Worm (Caenorhabditis elegans) whole organism, young adult: Measurements from ENCODE around the gene gcy-1.
A peak's percentile ranks its signal among the peaks of the same experiment; 100 is the strongest.

Experiments
- B0035.1 ChIP-seq: sonication (generic microtip); optimal IDR thresholded peaks from 2 replicates; lab custom pipeline; 2016; ENCODE audit warnings: missing genetic modification characterization, mild to moderate bottlenecking, missing compliant biosample characterization, missing genotype, missing genetic modification reagents
- C06A6.2 ChIP-seq: fragments of 200-800 bp; sonication (Bioruptor generic); conservative IDR thresholded peaks from 2 replicates; pipeline ENCODE4 v1.3.6; 2022; ENCODE audit warnings: missing genetic modification characterization, missing compliant biosample characterization
- F22D6.2 ChIP-seq: sonication (generic microtip); optimal IDR thresholded peaks from 2 replicates; lab custom pipeline; 2016; ENCODE audit warnings: mild to moderate bottlenecking, missing genetic modification characterization, missing compliant biosample characterization
- F23B12.7 ChIP-seq: sonication (generic microtip); optimal IDR thresholded peaks from 2 replicates; lab custom pipeline; 2017; ENCODE audit warnings: missing genetic modification characterization, mild to moderate bottlenecking, missing compliant biosample characterization, antibody characterized with exemption, moderate library complexity; ENCODE audit not compliant: insufficient read depth
- F33H1.4 ChIP-seq: fragments of 200-800 bp; sonication (Bioruptor generic); IDR thresholded peaks from 2 replicates; pipeline ENCODE4 v1.3.6; 2022; ENCODE audit warnings: missing genetic modification reagents, missing genetic modification characterization, missing compliant biosample characterization
- F52B5.7 ChIP-seq: sonication (generic microtip); optimal IDR thresholded peaks from 2 replicates; lab custom pipeline; 2016; ENCODE audit warnings: mild to moderate bottlenecking, missing genetic modification characterization, missing compliant biosample characterization
- T26A5.8 ChIP-seq: sonication (generic microtip); optimal IDR thresholded peaks from 2 replicates; lab custom pipeline; 2016; ENCODE audit warnings: missing genetic modification characterization, missing compliant biosample characterization
- Y53G8AR.9 ChIP-seq: fragments of 200-800 bp; sonication (Bioruptor generic); conservative IDR thresholded peaks from 2 replicates; pipeline ENCODE4 v1.3.6; 2022; ENCODE audit warnings: missing genetic modification reagents, missing genetic modification characterization, missing compliant biosample characterization
- Y79H2A.3 ChIP-seq: fragments of 200-800 bp; sonication (Bioruptor generic); conservative IDR thresholded peaks from 2 replicates; pipeline ENCODE4 v1.3.6; 2022; ENCODE audit warnings: missing genetic modification reagents, missing genetic modification characterization, missing compliant biosample characterization
- ZK185.1 ChIP-seq: sonication (generic microtip); optimal IDR thresholded peaks from 2 replicates; lab custom pipeline; 2016; ENCODE audit warnings: mild to moderate bottlenecking, missing genetic modification characterization, missing compliant biosample characterization; ENCODE audit not compliant: poor library complexity, severe bottlenecking
- atf-7 ChIP-seq: sonication (generic microtip); optimal IDR thresholded peaks from 2 replicates; lab custom pipeline; 2017; ENCODE audit warnings: mild to moderate bottlenecking, missing genetic modification characterization, missing compliant biosample characterization
- athp-1 ChIP-seq: sonication (generic microtip); optimal IDR thresholded peaks from 2 replicates; lab custom pipeline; 2017; ENCODE audit warnings: mild to moderate bottlenecking, missing genetic modification characterization, missing compliant biosample characterization
- attf-3 ChIP-seq: fragments of 200-800 bp; sonication (Bioruptor generic); conservative IDR thresholded peaks from 2 replicates; pipeline ENCODE4 v1.3.6; 2022; ENCODE audit warnings: missing genetic modification reagents, missing genetic modification characterization, missing compliant biosample characterization
- ccch-3 ChIP-seq: fragments of 200-800 bp; sonication (Bioruptor generic); optimal IDR thresholded peaks from 2 replicates; lab custom pipeline; 2018; ENCODE audit warnings: mild to moderate bottlenecking, missing genetic modification characterization, missing compliant biosample characterization
- cebp-1 ChIP-seq, 2 experiments: fragments of 200-800 bp in 1 of 2; sonication (Bioruptor generic) in 1 of 2; sonication (generic microtip) in 1 of 2; IDR thresholded peaks in 1 of 2; optimal IDR thresholded peaks in 1 of 2; 2 replicates each; pipeline versions ENCODE4 v1.3.6 to Lab custom; 2017 to 2022; ENCODE audit warnings: missing compliant biosample characterization in 2 of 2, missing genetic modification characterization in 2 of 2, mild to moderate bottlenecking in 1 of 2, missing genetic modification reagents in 1 of 2, moderate library complexity in 1 of 2
- ceh-27 ChIP-seq: fragments of 200-800 bp; sonication (Bioruptor generic); optimal IDR thresholded peaks from 2 replicates; lab custom pipeline; 2018; ENCODE audit warnings: mild to moderate bottlenecking, missing genetic modification characterization, moderate library complexity, missing compliant biosample characterization
- ceh-40 ChIP-seq: fragments of 200-800 bp; sonication (Bioruptor generic); IDR thresholded peaks from 2 replicates; pipeline ENCODE4 v1.3.6; 2022; ENCODE audit warnings: missing genetic modification characterization, missing compliant biosample characterization
- ceh-58 ChIP-seq: fragments of 200-800 bp; sonication (Bioruptor generic); IDR thresholded peaks from 2 replicates; pipeline ENCODE4 v1.3.6; 2022; ENCODE audit warnings: missing genetic modification characterization, missing compliant biosample characterization
- ceh-91 ChIP-seq: fragments of 200-800 bp; sonication (Bioruptor generic); IDR thresholded peaks from 2 replicates; pipeline ENCODE4 v1.3.6; 2022; ENCODE audit warnings: missing genetic modification reagents, missing genetic modification characterization, missing compliant biosample characterization
- dox-1 ChIP-seq: fragments of 200-800 bp; sonication (Bioruptor generic); IDR thresholded peaks from 2 replicates; pipeline ENCODE4 v1.3.6; 2022; ENCODE audit warnings: missing genetic modification reagents, missing genetic modification characterization, missing compliant biosample characterization
- ekl-4 ChIP-seq: fragments of 200-800 bp; sonication (Bioruptor generic); IDR thresholded peaks from 2 replicates; pipeline ENCODE4 v1.3.6; 2022; ENCODE audit warnings: missing genetic modification reagents, missing genetic modification characterization, missing compliant biosample characterization
- gei-17 ChIP-seq: fragments of 200-800 bp; sonication (Bioruptor generic); optimal IDR thresholded peaks from 2 replicates; lab custom pipeline; 2018; ENCODE audit warnings: mild to moderate bottlenecking, missing genetic modification characterization, missing compliant biosample characterization
- hlh-12 ChIP-seq: sonication (generic microtip); optimal IDR thresholded peaks from 2 replicates; lab custom pipeline; 2016; ENCODE audit warnings: missing genetic modification characterization, missing compliant biosample characterization
- hrde-1 ChIP-seq: sonication (generic microtip); optimal IDR thresholded peaks from 2 replicates; lab custom pipeline; 2016; ENCODE audit warnings: missing genetic modification characterization, mild to moderate bottlenecking, missing compliant biosample characterization, moderate library complexity, missing genotype, missing genetic modification reagents, borderline replicate concordance
- let-607 ChIP-seq, 2 experiments: fragments of 200-800 bp in 1 of 2; sonication (Bioruptor generic) in 1 of 2; sonication (generic microtip) in 1 of 2; optimal IDR thresholded peaks; 2 replicates each; lab custom pipeline; 2016 to 2018; ENCODE audit warnings: mild to moderate bottlenecking in 2 of 2, missing compliant biosample characterization in 2 of 2, missing genetic modification characterization in 2 of 2, moderate library complexity in 2 of 2, missing genotype in 1 of 2
- lin-26 ChIP-seq: fragments of 200-800 bp; sonication (Bioruptor generic); IDR thresholded peaks from 2 replicates; pipeline ENCODE4 v1.3.6; 2022; ENCODE audit warnings: missing genetic modification reagents, missing genetic modification characterization, missing compliant biosample characterization
- madf-10 ChIP-seq: sonication (generic microtip); optimal IDR thresholded peaks from 2 replicates; lab custom pipeline; 2016; ENCODE audit warnings: mild to moderate bottlenecking, missing genetic modification characterization, missing compliant biosample characterization
- mcd-1 ChIP-seq: fragments of 200-800 bp; sonication (Bioruptor generic); IDR thresholded peaks from 2 replicates; pipeline ENCODE4 v1.3.6; 2022; ENCODE audit warnings: missing genetic modification reagents, missing genetic modification characterization, missing compliant biosample characterization
- nfya-1 ChIP-seq: sonication (generic microtip); optimal IDR thresholded peaks from 2 replicates; lab custom pipeline; 2017; ENCODE audit warnings: antibody characterized with exemption, missing compliant biosample characterization, missing genetic modification characterization, borderline replicate concordance; ENCODE audit not compliant: insufficient read depth
- nfyb-1 ChIP-seq: fragments of 200-800 bp; sonication (Bioruptor generic); IDR thresholded peaks from 2 replicates; pipeline ENCODE4 v1.3.6; 2022; ENCODE audit warnings: missing genetic modification reagents, missing genetic modification characterization, missing compliant biosample characterization
- nhr-120 ChIP-seq: fragments of 200-800 bp; sonication (Bioruptor generic); IDR thresholded peaks from 2 replicates; pipeline ENCODE4 v1.3.6; 2022; ENCODE audit warnings: missing genetic modification characterization, missing compliant biosample characterization
- nhr-179 ChIP-seq: sonication (generic microtip); optimal IDR thresholded peaks from 2 replicates; lab custom pipeline; 2016; ENCODE audit warnings: mild to moderate bottlenecking, missing genetic modification characterization, missing compliant biosample characterization
- nhr-80 ChIP-seq: sonication (generic microtip); optimal IDR thresholded peaks from 2 replicates; lab custom pipeline; 2016; ENCODE audit warnings: missing genetic modification characterization, missing compliant biosample characterization
- rcor-1 ChIP-seq: fragments of 200-800 bp; sonication (Bioruptor generic); IDR thresholded peaks from 2 replicates; pipeline ENCODE4 v1.3.6; 2022; ENCODE audit warnings: missing genetic modification reagents, missing genetic modification characterization, missing compliant biosample characterization
- repo-1 ChIP-seq: sonication (generic microtip); optimal IDR thresholded peaks from 2 replicates; lab custom pipeline; 2017; ENCODE audit warnings: mild to moderate bottlenecking, missing genetic modification characterization, missing compliant biosample characterization
- sea-2 ChIP-seq: fragments of 200-800 bp; sonication (Bioruptor generic); IDR thresholded peaks from 2 replicates; pipeline ENCODE4 v1.3.6; 2022; ENCODE audit warnings: missing genetic modification characterization, missing compliant biosample characterization
- snpc-3.4 ChIP-seq: sonication (generic microtip); optimal IDR thresholded peaks from 2 replicates; lab custom pipeline; 2017; ENCODE audit warnings: missing genetic modification characterization, mild to moderate bottlenecking, missing compliant biosample characterization, antibody characterized with exemption, moderate library complexity, missing genotype, missing genetic modification reagents
- somi-1 ChIP-seq: fragments of 200-800 bp; sonication (Bioruptor generic); optimal IDR thresholded peaks from 2 replicates; lab custom pipeline; 2018; ENCODE audit warnings: mild to moderate bottlenecking, missing genetic modification characterization, missing compliant biosample characterization
- tbp1 ChIP-seq: fragments of 200-800 bp; sonication (Bioruptor generic); optimal IDR thresholded peaks from 2 replicates; lab custom pipeline; 2018; ENCODE audit warnings: mild to moderate bottlenecking, missing genetic modification characterization, missing compliant biosample characterization
- xnd-1 ChIP-seq: sonication (generic microtip); optimal IDR thresholded peaks from 2 replicates; lab custom pipeline; 2016; ENCODE audit warnings: missing genotype, missing genetic modification reagents, missing genetic modification characterization, missing compliant biosample characterization
- zfh-2 ChIP-seq: fragments of 200-800 bp; sonication (Bioruptor generic); conservative IDR thresholded peaks from 2 replicates; pipeline ENCODE4 v1.3.6; 2022; ENCODE audit warnings: missing genetic modification reagents, missing genetic modification characterization, missing compliant biosample characterization
- zim-3 ChIP-seq: sonication (generic microtip); optimal IDR thresholded peaks from 2 replicates; lab custom pipeline; 2017; ENCODE audit warnings: mild to moderate bottlenecking, missing genetic modification characterization, moderate library complexity, missing compliant biosample characterization
- ztf-18 ChIP-seq: sonication (generic microtip); optimal IDR thresholded peaks from 2 replicates; lab custom pipeline; 2016; ENCODE audit warnings: missing genotype, mild to moderate bottlenecking, missing genetic modification characterization, missing compliant biosample characterization

Gene gcy-1

ce11 chrII:9500926-9501325 lies 15.8 kb downstream of the gcy-1 start (continued):
- TF ChIP-seq repo-1 (no peak), athp-1 (tag; lab: Kevin White, UChicago) (no peak), B0035.1 (tag; lab: Kevin White, UChicago) (no peak), Y53G8AR.9 (GFP tag; lab: Robert Waterston, UW) (no peak), F23B12.7 (tag; lab: Kevin White, UChicago) (no peak), snpc-3.4 (no peak), zfh-2 (no peak), let-607 (tag; optimal IDR thresholded peaks at IDR 0.05; lab: Kevin White, UChicago) (peak in 1 of 2 experiments; percentile 68), ceh-27 (GFP tag; lab: Kevin White, UChicago) (no peak), sea-2 (GFP tag; lab: Robert Waterston, UW) (no peak), F33H1.4 (GFP tag; lab: Robert Waterston, UW) (no peak), tbp1 (GFP tag; lab: Kevin White, UChicago) (peak; percentile 23), attf-3 (GFP tag; lab: Robert Waterston, UW) (no peak), F22D6.2 (no peak), nfya-1 (tag; lab: Kevin White, UChicago) (no peak), Y79H2A.3 (GFP tag; lab: Robert Waterston, UW) (no peak), ccch-3 (GFP tag; lab: Kevin White, UChicago) (no peak), ceh-91 (GFP tag; lab: Robert Waterston, UW) (no peak), rcor-1 (GFP tag; lab: Robert Waterston, UW) (no peak), ekl-4 (GFP tag; lab: Robert Waterston, UW) (no peak), hrde-1 (tag; lab: Kevin White, UChicago) (no peak), nhr-179 (tag; lab: Kevin White, UChicago) (no peak), cebp-1 (GFP tag; IDR thresholded peaks at IDR 0.05; lab: Robert Waterston, UW) (no peak), cebp-1 (tag; optimal IDR thresholded peaks at IDR 0.05; lab: Kevin White, UChicago) (peak; percentile 69), gei-17 (GFP tag; lab: Kevin White, UChicago) (no peak), F52B5.7 (tag; lab: Kevin White, UChicago) (no peak), nhr-120 (no peak), dox-1 (GFP tag; lab: Robert Waterston, UW) (no peak)

DNA sequence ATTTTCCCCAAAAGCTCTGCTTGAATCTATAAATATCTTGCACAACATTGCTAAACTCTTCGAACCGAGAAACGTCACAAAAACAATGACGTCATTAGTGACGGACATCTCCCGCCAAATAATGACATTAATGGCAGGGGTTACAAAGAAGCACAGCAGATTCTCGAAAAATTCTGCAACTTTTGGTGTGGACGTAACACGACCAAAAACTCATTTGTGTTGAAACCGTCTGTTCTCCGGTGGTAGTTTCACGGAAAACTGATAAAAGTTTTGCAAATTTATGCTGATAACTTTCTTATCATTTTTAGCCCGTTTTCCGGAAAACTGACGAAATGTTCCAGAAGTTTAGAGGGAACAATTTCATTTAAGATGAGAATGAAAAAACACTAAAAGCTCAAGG lies 18.1 kb downstream of the gcy-1 start:
- TF ChIP-seq hrde-1 (tag; lab: Kevin White, UChicago) (no peak), cebp-1 (GFP tag; IDR thresholded peaks at IDR 0.05; lab: Robert Waterston, UW) (no peak), cebp-1 (tag; optimal IDR thresholded peaks at IDR 0.05; lab: Kevin White, UChicago) (peak; percentile 11), nhr-80 (tag; lab: Kevin White, UChicago) (peak; percentile 63), somi-1 (GFP tag; lab: Kevin White, UChicago) (no peak), nfyb-1 (GFP tag; lab: Robert Waterston, UW) (no peak), atf-7 (tag; lab: Kevin White, UChicago) (peak; percentile 90), tbp1 (GFP tag; lab: Kevin White, UChicago) (peak; percentile 1)

DNA sequence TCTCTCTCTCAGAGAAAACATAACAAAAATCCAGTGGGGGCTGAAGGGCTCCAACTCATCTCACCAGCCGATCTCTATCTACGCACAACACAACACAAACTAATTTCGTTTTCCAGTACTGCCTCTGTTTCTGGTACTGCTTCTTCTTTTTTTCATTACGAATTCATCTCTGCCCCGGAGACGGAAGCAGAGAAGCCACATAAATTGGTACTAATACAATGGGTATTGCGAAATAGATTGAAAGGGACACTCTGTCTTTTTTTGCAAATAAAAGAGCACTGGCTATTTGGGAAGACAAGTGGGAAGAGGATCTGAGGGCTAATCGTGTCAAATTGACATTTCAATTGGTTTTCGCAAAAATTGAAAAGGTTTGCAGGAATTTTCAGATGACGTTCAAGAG lies 19.4 kb downstream of the gcy-1 start:
- TF ChIP-seq zim-3: no peak
- no peak for TF ChIP-seq ccch-3 (GFP tag; lab: Kevin White, UChicago)
- TF ChIP-seq athp-1 (tag; lab: Kevin White, UChicago): no peak
- TF ChIP-seq C06A6.2: no peak
- TF ChIP-seq dox-1 (GFP tag; lab: Robert Waterston, UW): 0 out of 2 replicates have a peak, but pooled peaks have one; percentile 26
- TF ChIP-seq attf-3 (GFP tag; lab: Robert Waterston, UW): no peak
- TF ChIP-seq ZK185.1 (tag; lab: Kevin White, UChicago): no peak
- TF ChIP-seq ceh-40 (GFP tag; lab: Robert Waterston, UW): no peak
- no peak for TF ChIP-seq ceh-58 (GFP tag; lab: Robert Waterston, UW)
- TF ChIP-seq madf-10: no peak
- TF ChIP-seq xnd-1 (tag; lab: Kevin White, UChicago): no peak
- no peak for TF ChIP-seq hrde-1 (tag; lab: Kevin White, UChicago)
- TF ChIP-seq snpc-3.4: no peak
- TF ChIP-seq cebp-1 (GFP tag; IDR thresholded peaks at IDR 0.05; lab: Robert Waterston, UW): peak; percentile 69; the same call in 1 of the 2 replicates
- peak; percentile 95 for TF ChIP-seq cebp-1 (tag; optimal IDR thresholded peaks at IDR 0.05; lab: Kevin White, UChicago)
- TF ChIP-seq lin-26 (GFP tag; lab: Robert Waterston, UW): no peak
- TF ChIP-seq T26A5.8 (tag; lab: Kevin White, UChicago): no peak
- TF ChIP-seq ztf-18 (tag; lab: Kevin White, UChicago): no peak
- no peak for TF ChIP-seq hlh-12
- TF ChIP-seq ekl-4 (GFP tag; lab: Robert Waterston, UW): no peak
- no peak for TF ChIP-seq mcd-1
